Fruit fly (Drosophila melanogaster) whole organism, embryonic: Measurements from ENCODE around the gene Pak.
A peak's percentile ranks its signal among the peaks of the same experiment; 100 is the strongest.

Experiments used
- Antp ChIP-seq: fragments of 200-800 bp; sonication (Bioruptor generic); optimal IDR thresholded peaks from 3 replicates; lab custom pipeline; 2016; ENCODE audit warnings: missing biosample characterization, missing genetic modification characterization
- CG12219 ChIP-seq: fragments of 200-800 bp; sonication (Bioruptor generic); optimal IDR thresholded peaks from 3 replicates; lab custom pipeline; 2018; ENCODE audit warnings: missing biosample characterization, mild to moderate bottlenecking, missing genetic modification characterization
- CG12769 ChIP-seq: fragments of 200-800 bp; sonication (Bioruptor generic); optimal IDR thresholded peaks from 2 replicates; lab custom pipeline; 2019; ENCODE audit warnings: missing biosample characterization, mild to moderate bottlenecking, missing genetic modification characterization, moderate library complexity
- CG13123 ChIP-seq: fragments of 200-800 bp; sonication (Bioruptor generic); optimal IDR thresholded peaks from 2 replicates; lab custom pipeline; 2016; ENCODE audit warnings: missing biosample characterization, missing genetic modification characterization
- CG14014 ChIP-seq: fragments of 200-800 bp; sonication (Bioruptor generic); IDR thresholded peaks from 2 replicates; pipeline ENCODE4 v1.3.6; 2022; ENCODE audit warnings: missing biosample characterization, missing genetic modification characterization
- CG15073 ChIP-seq: fragments of 200-800 bp; sonication (Bioruptor generic); optimal IDR thresholded peaks from 2 replicates; lab custom pipeline; 2016; ENCODE audit warnings: missing biosample characterization, missing genetic modification characterization
- CG1647 ChIP-seq: fragments of 200-800 bp; sonication (Bioruptor generic); optimal IDR thresholded peaks from 3 replicates; lab custom pipeline; 2016; ENCODE audit warnings: missing biosample characterization, missing genetic modification characterization
- CG30431 ChIP-seq: fragments of 200-800 bp; sonication (Bioruptor generic); optimal IDR thresholded peaks from 2 replicates; lab custom pipeline; 2017; ENCODE audit warnings: missing biosample characterization, missing genetic modification characterization
- CG3163 ChIP-seq: fragments of 200-800 bp; sonication (Bioruptor generic); optimal IDR thresholded peaks from 3 replicates; lab custom pipeline; 2016; ENCODE audit warnings: missing biosample characterization, missing genetic modification characterization
- CG4360 ChIP-seq: fragments of 200-800 bp; sonication (Bioruptor generic); IDR thresholded peaks from 2 replicates; pipeline ENCODE4 v1.3.6; 2022; ENCODE audit warnings: missing biosample characterization, missing genetic modification characterization
- CG8944 ChIP-seq: fragments of 200-800 bp; sonication (Bioruptor generic); optimal IDR thresholded peaks from 3 replicates; lab custom pipeline; 2016; ENCODE audit warnings: missing biosample characterization, missing genetic modification characterization
- CG9437 ChIP-seq: fragments of 200-800 bp; sonication (Bioruptor generic); optimal IDR thresholded peaks from 2 replicates; lab custom pipeline; 2018; ENCODE audit warnings: missing biosample characterization, mild to moderate bottlenecking, missing genetic modification characterization
- CoRest ChIP-seq: fragments of 200-800 bp; sonication (Bioruptor generic); optimal IDR thresholded peaks from 3 replicates; lab custom pipeline; 2018; ENCODE audit warnings: missing biosample characterization, mild to moderate bottlenecking, missing genetic modification characterization, moderate library complexity
- Dip3 ChIP-seq: fragments of 200-800 bp; sonication (Bioruptor generic); optimal IDR thresholded peaks from 3 replicates; lab custom pipeline; 2016; ENCODE audit warnings: missing biosample characterization, missing genetic modification characterization
- HmgD ChIP-seq: fragments of 200-800 bp; sonication (Bioruptor generic); optimal IDR thresholded peaks from 3 replicates; lab custom pipeline; 2016; ENCODE audit warnings: missing biosample characterization, missing genetic modification characterization
- Hmx ChIP-seq: fragments of 200-800 bp; sonication (Bioruptor generic); optimal IDR thresholded peaks from 2 replicates; lab custom pipeline; 2016; ENCODE audit warnings: missing biosample characterization, missing genetic modification characterization
- Lpt ChIP-seq: fragments of >200 bp; optimal IDR thresholded peaks from 2 replicates; lab custom pipeline; 2018; ENCODE audit warnings: missing biosample characterization, missing genetic modification characterization
- MTF-1 ChIP-seq: fragments of 200-800 bp; sonication (Bioruptor generic); optimal IDR thresholded peaks from 2 replicates; lab custom pipeline; 2018; ENCODE audit warnings: missing biosample characterization, mild to moderate bottlenecking, missing genetic modification characterization, borderline replicate concordance
- Med ChIP-seq: fragments of 200-800 bp; sonication (Bioruptor generic); peaks from one replicate; lab custom pipeline; 2016; ENCODE audit warnings: missing biosample characterization, missing genetic modification characterization, mild to moderate bottlenecking, inconsistent platforms, moderate library complexity
- Oli ChIP-seq: fragments of 200-800 bp; sonication (Bioruptor generic); optimal IDR thresholded peaks from 2 replicates; lab custom pipeline; 2018; ENCODE audit warnings: missing biosample characterization, mild to moderate bottlenecking, missing genetic modification characterization, moderate library complexity
- Poxn ChIP-seq: fragments of 200-800 bp; sonication (Bioruptor generic); IDR thresholded peaks from 2 replicates; pipeline ENCODE4 v1.3.6; 2022; ENCODE audit warnings: missing biosample characterization, missing genetic modification characterization
- Stat92E ChIP-seq, 3 experiments: fragments of >200 bp in 2 of 3; fragments of 200-800 bp in 1 of 3; sonication (Bioruptor generic) in 1 of 3; optimal IDR thresholded peaks; 2 replicates each; lab custom pipeline; 2017 to 2019; ENCODE audit warnings: missing biosample characterization in 3 of 3, missing genetic modification characterization in 3 of 3, mild to moderate bottlenecking in 1 of 3, moderate library complexity in 1 of 3
- TFAM ChIP-seq: fragments of 200-800 bp; sonication (Bioruptor generic); optimal IDR thresholded peaks from 2 replicates; lab custom pipeline; 2017; ENCODE audit warnings: missing biosample characterization, missing genetic modification characterization, inconsistent platforms
- Usf ChIP-seq: fragments of 200-800 bp; sonication (Bioruptor generic); optimal IDR thresholded peaks from 2 replicates; lab custom pipeline; 2017; ENCODE audit warnings: missing genotype, missing biosample characterization, missing genetic modification characterization
- ara ChIP-seq: fragments of 200-800 bp; sonication (Bioruptor generic); IDR thresholded peaks from 2 replicates; pipeline ENCODE4 v1.3.6; 2022; ENCODE audit warnings: missing biosample characterization, missing genetic modification characterization
- ato ChIP-seq: fragments of 200-800 bp; sonication (Bioruptor generic); IDR thresholded peaks from 2 replicates; pipeline ENCODE4 v1.3.6; 2022; ENCODE audit warnings: missing biosample characterization, missing genetic modification characterization; ENCODE audit not compliant: partially characterized antibody
- cas ChIP-seq: fragments of 200-800 bp; sonication (Bioruptor generic); IDR thresholded peaks from 2 replicates; pipeline ENCODE4 v1.3.6; 2022; ENCODE audit warnings: missing biosample characterization, missing genetic modification characterization
- chif ChIP-seq, 2 experiments: fragments of 200-800 bp; sonication (Bioruptor generic); optimal IDR thresholded peaks; 3 replicates each; lab custom pipeline; 2016; ENCODE audit warnings: missing biosample characterization in 2 of 2, missing genetic modification characterization in 2 of 2
- crp ChIP-seq, 2 experiments: fragments of 200-800 bp; sonication (Bioruptor generic); optimal IDR thresholded peaks; 2 replicates in 1 of 2; 3 replicates in 1 of 2; lab custom pipeline; 2017; ENCODE audit warnings: missing biosample characterization in 2 of 2, missing genetic modification characterization in 2 of 2, mild to moderate bottlenecking in 1 of 2, moderate library complexity in 1 of 2
- dan ChIP-seq: fragments of 200-800 bp; sonication (Bioruptor generic); IDR thresholded peaks from 2 replicates; pipeline ENCODE4 v1.3.6; 2022; ENCODE audit warnings: missing biosample characterization, missing genetic modification characterization
- danr ChIP-seq: fragments of 200-800 bp; sonication (Bioruptor generic); IDR thresholded peaks from 2 replicates; pipeline ENCODE4 v1.3.6; 2022; ENCODE audit warnings: missing biosample characterization, missing genetic modification characterization
- dmrt99B ChIP-seq: fragments of 200-800 bp; sonication (Bioruptor generic); optimal IDR thresholded peaks from 2 replicates; lab custom pipeline; 2018; ENCODE audit warnings: missing biosample characterization, mild to moderate bottlenecking, missing genetic modification characterization, moderate library complexity
- exex ChIP-seq: fragments of 200-800 bp; sonication (Bioruptor generic); optimal IDR thresholded peaks from 4 replicates; lab custom pipeline; 2018; ENCODE audit warnings: missing biosample characterization, mild to moderate bottlenecking, missing genetic modification characterization, moderate library complexity
- fd3F ChIP-seq: fragments of 200-800 bp; sonication (Bioruptor generic); optimal IDR thresholded peaks from 2 replicates; lab custom pipeline; 2018; ENCODE audit warnings: missing biosample characterization, mild to moderate bottlenecking, missing genetic modification characterization, moderate library complexity
- ftz-f1 ChIP-seq: fragments of 200-800 bp; sonication (Bioruptor generic); optimal IDR thresholded peaks from 2 replicates; lab custom pipeline; 2016; ENCODE audit warnings: missing biosample characterization, missing genetic modification characterization
- fu2 ChIP-seq: fragments of 200-800 bp; sonication (Bioruptor generic); optimal IDR thresholded peaks from 2 replicates; lab custom pipeline; 2016; ENCODE audit warnings: missing biosample characterization, missing genetic modification characterization
- gem ChIP-seq: fragments of 200-800 bp; sonication (Bioruptor generic); optimal IDR thresholded peaks from 2 replicates; lab custom pipeline; 2019; ENCODE audit warnings: missing biosample characterization, mild to moderate bottlenecking, missing genetic modification characterization, moderate library complexity
- h ChIP-seq: fragments of >200 bp; optimal IDR thresholded peaks from 2 replicates; lab custom pipeline; 2017
- jing ChIP-seq: fragments of 200-800 bp; sonication (Bioruptor generic); optimal IDR thresholded peaks from 2 replicates; lab custom pipeline; 2018; ENCODE audit warnings: missing biosample characterization, mild to moderate bottlenecking, missing genetic modification characterization
- knrl ChIP-seq: fragments of 200-800 bp; sonication (Bioruptor generic); IDR thresholded peaks from 3 replicates; pipeline ENCODE4 v1.3.6; 2022; ENCODE audit warnings: missing biosample characterization, missing genetic modification characterization; ENCODE audit not compliant: partially characterized antibody
- lab ChIP-seq: fragments of 200-800 bp; sonication (Bioruptor generic); optimal IDR thresholded peaks from 3 replicates; lab custom pipeline; 2017; ENCODE audit warnings: missing biosample characterization, missing genetic modification characterization, mild to moderate bottlenecking, moderate library complexity, missing genetic modification reagents
- nerfin-1 ChIP-seq: fragments of 200-800 bp; sonication (Bioruptor generic); optimal IDR thresholded peaks from 3 replicates; lab custom pipeline; 2019; ENCODE audit warnings: missing biosample characterization, mild to moderate bottlenecking, missing genetic modification characterization, moderate library complexity
- oc ChIP-seq: fragments of 200-800 bp; sonication (Bioruptor generic); optimal IDR thresholded peaks from 2 replicates; lab custom pipeline; 2018; ENCODE audit warnings: missing biosample characterization, mild to moderate bottlenecking, missing genetic modification characterization, moderate library complexity
- pan ChIP-seq, 4 experiments: fragments of >200 bp in 3 of 4; fragments of 200-800 bp in 1 of 4; sonication (Bioruptor generic) in 1 of 4; optimal IDR thresholded peaks in 3 of 4; IDR thresholded peaks in 1 of 4; 2 replicates each; pipeline versions ENCODE4 v1.3.6 to Lab custom; 2017 to 2022; ENCODE audit warnings: missing biosample characterization in 2 of 4, missing genetic modification characterization in 2 of 4, mixed read lengths in 1 of 4
- phol ChIP-seq: fragments of 200-800 bp; sonication (Bioruptor generic); optimal IDR thresholded peaks from 3 replicates; lab custom pipeline; 2018; ENCODE audit warnings: missing biosample characterization, mild to moderate bottlenecking, missing genetic modification characterization, moderate library complexity
- sens ChIP-seq: fragments of 200-800 bp; sonication (Bioruptor generic); peaks from one replicate; lab custom pipeline; 2016; ENCODE audit warnings: missing biosample characterization, missing genetic modification characterization
- slou ChIP-seq: fragments of 200-800 bp; sonication (Bioruptor generic); optimal IDR thresholded peaks from 3 replicates; lab custom pipeline; 2016; ENCODE audit warnings: missing biosample characterization, missing genetic modification characterization
- zf30C ChIP-seq: fragments of 200-800 bp; sonication (Bioruptor generic); optimal IDR thresholded peaks from 3 replicates; lab custom pipeline; 2018; ENCODE audit warnings: missing biosample characterization, mild to moderate bottlenecking, missing genetic modification characterization

Pak gene

dm6 chr3R:6410412-6411225 lies 59.9 kb downstream of the Pak start (continued):
- TF ChIP-seq pan (optimal IDR thresholded peaks at IDR 0.05; lab: Kevin White, UChicago) (no peak), pan (GFP tag; optimal IDR thresholded peaks at IDR 0.05 in 1 of 2, IDR thresholded peaks at IDR 0.05 in 1 of 2) (peak in 1 of 2 experiments; percentile 79), CG14014 (GFP tag; lab: Robert Waterston, UW) (peak; percentile 71), sens (GFP tag; lab: Kevin White, UChicago) (peak; percentile 98), CG4360 (peak; percentile 47), CG13123 (GFP tag; lab: Kevin White, UChicago) (no peak), chif (GFP tag; optimal IDR thresholded peaks at IDR 0.05; lab: Kevin White, UChicago) (peak; percentile 78 to 83), CG8944 (GFP tag; lab: Kevin White, UChicago) (peak; percentile 49), Lpt (GFP tag; lab: Kevin White, UChicago) (no peak), zf30C (GFP tag; lab: Kevin White, UChicago) (no peak), TFAM (GFP tag; lab: Kevin White, UChicago) (no peak), Stat92E (GFP tag; optimal IDR thresholded peaks at IDR 0.05; lab: Kevin White, UChicago) (peak in 1 of 3 experiments; percentile 58), gem (tag; lab: Kevin White, UChicago) (peak; percentile 94), lab (GFP tag; lab: Kevin White, UChicago) (peak; percentile 88), dmrt99B (tag; lab: Kevin White, UChicago) (peak; percentile 95), CG12769 (tag; lab: Kevin White, UChicago) (peak; percentile 73), oc (tag; lab: Kevin White, UChicago) (peak; percentile 36), danr (GFP tag; lab: Robert Waterston, UW) (peak; percentile 18; the same call in 1 of the 2 replicates), ara (GFP tag; lab: Robert Waterston, UW) (peak; percentile 63; the same call in 1 of the 2 replicates), ftz-f1 (GFP tag; lab: Kevin White, UChicago) (peak; percentile 37), MTF-1 (GFP tag; lab: Kevin White, UChicago) (no peak), dan (no peak), Oli (tag; lab: Kevin White, UChicago) (peak; percentile 95), h (no peak), CG12219 (GFP tag; lab: Kevin White, UChicago) (peak; percentile 88), HmgD (GFP tag; lab: Kevin White, UChicago) (no peak), Poxn (GFP tag; lab: Robert Waterston, UW) (no peak), nerfin-1 (peak; percentile 87), Usf (peak; percentile 86), CoRest (peak; percentile 96), slou (peak; percentile 65), CG3163 (GFP tag; lab: Kevin White, UChicago) (peak; percentile 54), knrl (GFP tag; lab: Robert Waterston, UW) (no peak), CG15073 (GFP tag; lab: Kevin White, UChicago) (peak; percentile 62), Antp (GFP tag; lab: Kevin White, UChicago) (peak; percentile 84), cas (GFP tag; lab: Robert Waterston, UW) (no peak), ato (no peak), exex (tag; lab: Kevin White, UChicago) (peak; percentile 47), CG30431 (GFP tag; lab: Kevin White, UChicago) (peak; percentile 81), crp (GFP tag; optimal IDR thresholded peaks at IDR 0.05; lab: Kevin White, UChicago) (peak in 1 of 2 experiments; percentile 56), CG1647 (GFP tag; lab: Kevin White, UChicago) (peak; percentile 74), phol (tag; lab: Kevin White, UChicago) (peak; percentile 92), CG9437 (GFP tag; lab: Kevin White, UChicago) (peak; percentile 93), fu2 (GFP tag; lab: Kevin White, UChicago) (peak; percentile 72), Med (GFP tag; lab: Kevin White, UChicago) (peak; percentile 90), Hmx (GFP tag; lab: Kevin White, UChicago) (peak; percentile 82), jing (GFP tag; lab: Kevin White, UChicago) (peak; percentile 74), fd3F (peak; percentile 83), Dip3 (peak; percentile 78)
